Worm (Caenorhabditis elegans) whole organism, L4/young adult: ENCODE data around the gene M04D8.5.

Source experiments
- W03F9.2 ChIP-seq: fragments of 150-350 bp; optimal IDR thresholded peaks from 2 replicates; lab custom pipeline; 2014; ENCODE audit warnings: missing biosample characterization, missing genetic modification characterization
- dao-5 ChIP-seq: sonication (generic microtip); optimal IDR thresholded peaks from 2 replicates; lab custom pipeline; 2016; ENCODE audit warnings: missing genotype, missing genetic modification characterization, moderate library complexity, missing compliant biosample characterization
- him-1 ChIP-seq: sonication (generic microtip); optimal IDR thresholded peaks from 2 replicates; lab custom pipeline; 2016; ENCODE audit warnings: missing genotype, missing genetic modification reagents, missing genetic modification characterization, missing compliant biosample characterization

DNA sequence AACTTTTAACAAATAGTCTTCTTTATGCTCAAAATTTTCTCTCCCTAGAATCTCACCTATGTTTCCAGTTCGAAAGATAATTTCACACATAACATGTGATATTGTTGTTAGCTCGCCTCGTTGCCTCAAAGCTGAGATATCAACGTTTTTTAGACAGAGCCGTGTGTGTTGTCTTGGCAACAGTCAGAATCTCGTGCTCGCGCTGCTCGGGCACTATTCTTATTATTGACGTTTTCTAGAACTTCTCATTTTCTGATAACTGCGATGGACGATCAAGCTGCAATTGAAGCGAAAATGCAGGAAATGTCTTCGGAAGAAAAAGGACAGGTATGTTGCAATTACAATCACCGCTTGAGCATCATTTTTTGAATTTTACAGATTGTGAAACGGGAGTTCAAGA is 2.7 kb upstream of the M04D8.5 start, which contains the start of gene xbx-3:
- no peak for TF ChIP-seq him-1 (tag; lab: Kevin White, UChicago)
- TF ChIP-seq dao-5 (tag; lab: Kevin White, UChicago), result no peak
- TF ChIP-seq W03F9.2 (tag; lab: Kevin White, UChicago), result no peak
